Fruit fly (Drosophila melanogaster) Kc167 (cell line): ENCODE data around the gene CG42340.

Source experiments
- Myc ChIP-seq: fragments of >200 bp; optimal IDR thresholded peaks from 2 replicates; lab custom pipeline; 2017; ENCODE audit warnings: missing external identifiers
- Sin3A ChIP-seq: fragments of >200 bp; optimal IDR thresholded peaks from 2 replicates; lab custom pipeline; 2018; ENCODE audit warnings: missing external identifiers
- h ChIP-seq: fragments of >200 bp; optimal IDR thresholded peaks from 3 replicates; lab custom pipeline; 2018; ENCODE audit warnings: missing external identifiers

dm6 chrX:6551464-6551863, 27.3 kb upstream of the CG42340 start:
- TF ChIP-seq Sin3A (lab: Kevin White, UChicago) (no peak), h (no peak), Myc (lab: Kevin White, UChicago) (no peak)
